Fruit fly (Drosophila melanogaster) whole organism, embryonic: ENCODE measurements around the gene Vps13D.

Experiments
- Aef1 ChIP-seq: fragments of 200-800 bp; sonication (Bioruptor generic); IDR thresholded peaks from 3 replicates; pipeline ENCODE4 v1.3.6; 2022; ENCODE audit warnings: missing biosample characterization, missing genetic modification characterization
- Asciz ChIP-seq: fragments of 200-800 bp; sonication (Bioruptor generic); optimal IDR thresholded peaks from 2 replicates; lab custom pipeline; 2017; ENCODE audit warnings: missing biosample characterization, mild to moderate bottlenecking, missing genetic modification characterization, missing genetic modification reagents
- Atf3 ChIP-seq: fragments of 200-800 bp; sonication (Bioruptor generic); optimal IDR thresholded peaks from 3 replicates; lab custom pipeline; 2016; ENCODE audit warnings: missing biosample characterization, missing genetic modification characterization
- BEAF-32 ChIP-seq: fragments of 200-800 bp; sonication (Bioruptor generic); optimal IDR thresholded peaks from 3 replicates; lab custom pipeline; 2017; ENCODE audit warnings: missing biosample characterization, missing genetic modification characterization, mild to moderate bottlenecking, moderate library complexity, missing genetic modification reagents
- Bdp1 ChIP-seq: fragments of 200-800 bp; sonication (Bioruptor generic); optimal IDR thresholded peaks from 3 replicates; lab custom pipeline; 2016; ENCODE audit warnings: missing biosample characterization, missing genetic modification characterization
- CG10267 ChIP-seq: fragments of 200-800 bp; sonication (Bioruptor generic); optimal IDR thresholded peaks from 2 replicates; lab custom pipeline; 2018; ENCODE audit warnings: missing biosample characterization, mild to moderate bottlenecking, missing genetic modification characterization, moderate library complexity
- CG10431 ChIP-seq: fragments of 200-800 bp; sonication (Bioruptor generic); optimal IDR thresholded peaks from 3 replicates; lab custom pipeline; 2018; ENCODE audit warnings: missing biosample characterization, mild to moderate bottlenecking, missing genetic modification characterization
- CG12104 ChIP-seq: fragments of 200-800 bp; sonication (Bioruptor generic); optimal IDR thresholded peaks from 3 replicates; lab custom pipeline; 2016; ENCODE audit warnings: missing biosample characterization, missing genetic modification characterization
- CG12942 ChIP-seq: fragments of 200-800 bp; sonication (Bioruptor generic); optimal IDR thresholded peaks from 3 replicates; lab custom pipeline; 2016; ENCODE audit warnings: missing biosample characterization, missing genetic modification characterization
- CG14441 ChIP-seq: fragments of 200-800 bp; sonication (Bioruptor generic); IDR thresholded peaks from 2 replicates; pipeline ENCODE4 v1.3.6; 2022; ENCODE audit warnings: missing biosample characterization, missing genetic modification characterization
- CG1647 ChIP-seq: fragments of 200-800 bp; sonication (Bioruptor generic); optimal IDR thresholded peaks from 3 replicates; lab custom pipeline; 2016; ENCODE audit warnings: missing biosample characterization, missing genetic modification characterization
- CG16813 ChIP-seq: fragments of 200-800 bp; sonication (Bioruptor generic); IDR thresholded peaks from 3 replicates; pipeline ENCODE4 v1.3.6; 2022; ENCODE audit warnings: missing biosample characterization, missing genetic modification characterization; ENCODE audit not compliant: partially characterized antibody
- CG16815 ChIP-seq: fragments of 200-800 bp; sonication (Bioruptor generic); optimal IDR thresholded peaks from 3 replicates; lab custom pipeline; 2017; ENCODE audit warnings: missing biosample characterization, mild to moderate bottlenecking, missing genetic modification characterization
- CG18476 ChIP-seq: fragments of 200-800 bp; sonication (Bioruptor generic); optimal IDR thresholded peaks from 2 replicates; lab custom pipeline; 2016; ENCODE audit warnings: missing biosample characterization, mild to moderate bottlenecking, missing genetic modification characterization
- CG31365 ChIP-seq: fragments of 200-800 bp; sonication (Bioruptor generic); optimal IDR thresholded peaks from 2 replicates; lab custom pipeline; 2018; ENCODE audit warnings: missing biosample characterization, mild to moderate bottlenecking, missing genetic modification characterization
- CG31388 ChIP-seq: fragments of 200-800 bp; sonication (Bioruptor generic); optimal IDR thresholded peaks from 2 replicates; lab custom pipeline; 2016; ENCODE audit warnings: missing biosample characterization, missing genetic modification characterization
- CG3407 ChIP-seq: fragments of 200-800 bp; sonication (Bioruptor generic); optimal IDR thresholded peaks from 2 replicates; lab custom pipeline; 2018; ENCODE audit warnings: missing biosample characterization, mild to moderate bottlenecking, missing genetic modification characterization
- CG6854 ChIP-seq: fragments of 200-800 bp; sonication (Bioruptor generic); optimal IDR thresholded peaks from 3 replicates; lab custom pipeline; 2017; ENCODE audit warnings: missing biosample characterization, mild to moderate bottlenecking, missing genetic modification characterization
- CG7556 ChIP-seq: fragments of 200-800 bp; sonication (Bioruptor generic); optimal IDR thresholded peaks from 2 replicates; lab custom pipeline; 2017; ENCODE audit warnings: missing biosample characterization, mild to moderate bottlenecking, missing genetic modification characterization
- D ChIP-seq, 2 experiments: fragments of 200-800 bp in 1 of 2; fragments of >200 bp in 1 of 2; sonication (Bioruptor generic) in 1 of 2; optimal IDR thresholded peaks; 2 replicates in 1 of 2; 3 replicates in 1 of 2; lab custom pipeline; 2017; ENCODE audit warnings: mild to moderate bottlenecking in 1 of 2, missing biosample characterization in 1 of 2, missing genetic modification characterization in 1 of 2, missing genetic modification reagents in 1 of 2
- Dad ChIP-seq: fragments of 200-800 bp; sonication (Bioruptor generic); optimal IDR thresholded peaks from 3 replicates; lab custom pipeline; 2016; ENCODE audit warnings: missing biosample characterization, missing genetic modification characterization
- Dip2 ChIP-seq: fragments of 200-800 bp; sonication (Bioruptor generic); IDR thresholded peaks from 2 replicates; pipeline ENCODE4 v1.3.6; 2022; ENCODE audit warnings: missing biosample characterization, missing genetic modification characterization
- Elba2 ChIP-seq: fragments of 200-800 bp; sonication (Bioruptor generic); optimal IDR thresholded peaks from 3 replicates; lab custom pipeline; 2016; ENCODE audit warnings: missing biosample characterization, missing genetic modification characterization
- Ets97D ChIP-seq: fragments of 200-800 bp; sonication (Bioruptor generic); optimal IDR thresholded peaks from 3 replicates; lab custom pipeline; 2016; ENCODE audit warnings: missing biosample characterization, missing genetic modification characterization
- HmgZ ChIP-seq: fragments of 200-800 bp; sonication (Bioruptor generic); optimal IDR thresholded peaks from 2 replicates; lab custom pipeline; 2018; ENCODE audit warnings: missing biosample characterization, mild to moderate bottlenecking, missing genetic modification characterization
- Hmr ChIP-seq: fragments of 200-800 bp; sonication (Bioruptor generic); optimal IDR thresholded peaks from 3 replicates; lab custom pipeline; 2017; ENCODE audit warnings: mild to moderate bottlenecking, missing biosample characterization, missing genetic modification reagents, missing genetic modification characterization
- Nf-YB ChIP-seq: fragments of 200-800 bp; sonication (Bioruptor generic); optimal IDR thresholded peaks from 3 replicates; lab custom pipeline; 2019; ENCODE audit warnings: missing biosample characterization, mild to moderate bottlenecking, missing genetic modification characterization, moderate library complexity
- Ptx1 ChIP-seq: fragments of 200-800 bp; sonication (Bioruptor generic); IDR thresholded peaks from 2 replicates; pipeline ENCODE4 v1.3.6; 2022; ENCODE audit warnings: missing biosample characterization, missing genetic modification characterization
- Sox102F ChIP-seq: fragments of 200-800 bp; sonication (Bioruptor generic); optimal IDR thresholded peaks from 2 replicates; lab custom pipeline; 2018; ENCODE audit warnings: missing biosample characterization, mild to moderate bottlenecking, missing genetic modification characterization, moderate library complexity
- ac ChIP-seq: fragments of 200-800 bp; sonication (Bioruptor generic); optimal IDR thresholded peaks from 3 replicates; lab custom pipeline; 2017; ENCODE audit warnings: missing biosample characterization, mild to moderate bottlenecking, missing genetic modification characterization
- ap ChIP-seq: fragments of 200-800 bp; sonication (Bioruptor generic); IDR thresholded peaks from 2 replicates; pipeline ENCODE4 v1.3.6; 2022; ENCODE audit warnings: missing biosample characterization, missing genetic modification characterization
- ash1 ChIP-seq: fragments of 200-800 bp; sonication (Bioruptor generic); optimal IDR thresholded peaks from 2 replicates; lab custom pipeline; 2018; ENCODE audit warnings: missing biosample characterization, mild to moderate bottlenecking, missing genetic modification characterization
- btn ChIP-seq: fragments of 200-800 bp; sonication (Bioruptor generic); optimal IDR thresholded peaks from 2 replicates; lab custom pipeline; 2016; ENCODE audit warnings: missing biosample characterization, missing genetic modification characterization
- caup ChIP-seq: fragments of 200-800 bp; sonication (Bioruptor generic); optimal IDR thresholded peaks from 3 replicates; lab custom pipeline; 2017; ENCODE audit warnings: missing biosample characterization, mild to moderate bottlenecking, missing genetic modification characterization, moderate library complexity; ENCODE audit not compliant: severe bottlenecking
- crc ChIP-seq: fragments of 200-800 bp; sonication (Bioruptor generic); optimal IDR thresholded peaks from 2 replicates; lab custom pipeline; 2016; ENCODE audit warnings: missing biosample characterization, missing genetic modification characterization
- croc ChIP-seq: fragments of 200-800 bp; sonication (Bioruptor generic); conservative IDR thresholded peaks from 3 replicates; pipeline ENCODE4 v1.3.6; 2022; ENCODE audit warnings: missing biosample characterization, missing genetic modification characterization
- exex ChIP-seq: fragments of 200-800 bp; sonication (Bioruptor generic); optimal IDR thresholded peaks from 4 replicates; lab custom pipeline; 2018; ENCODE audit warnings: missing biosample characterization, mild to moderate bottlenecking, missing genetic modification characterization, moderate library complexity
- ftz-f1 ChIP-seq: fragments of 200-800 bp; sonication (Bioruptor generic); optimal IDR thresholded peaks from 2 replicates; lab custom pipeline; 2016; ENCODE audit warnings: missing biosample characterization, missing genetic modification characterization
- gsb-n ChIP-seq: fragments of 200-800 bp; sonication (Bioruptor generic); optimal IDR thresholded peaks from 3 replicates; lab custom pipeline; 2018; ENCODE audit warnings: missing biosample characterization, mild to moderate bottlenecking, missing genetic modification characterization
- kah ChIP-seq: fragments of 200-800 bp; sonication (Bioruptor generic); optimal IDR thresholded peaks from 2 replicates; lab custom pipeline; 2018; ENCODE audit warnings: missing biosample characterization, mild to moderate bottlenecking, missing genetic modification characterization
- klu ChIP-seq: fragments of 200-800 bp; sonication (Bioruptor generic); IDR thresholded peaks from 2 replicates; pipeline ENCODE4 v1.3.6; 2022; ENCODE audit warnings: missing biosample characterization, missing genetic modification characterization
- knrl ChIP-seq: fragments of 200-800 bp; sonication (Bioruptor generic); IDR thresholded peaks from 3 replicates; pipeline ENCODE4 v1.3.6; 2022; ENCODE audit warnings: missing biosample characterization, missing genetic modification characterization; ENCODE audit not compliant: partially characterized antibody
- lilli ChIP-seq: fragments of 200-800 bp; sonication (Bioruptor generic); optimal IDR thresholded peaks from 3 replicates; lab custom pipeline; 2016; ENCODE audit warnings: missing biosample characterization, missing genetic modification characterization
- oc ChIP-seq: fragments of 200-800 bp; sonication (Bioruptor generic); optimal IDR thresholded peaks from 2 replicates; lab custom pipeline; 2018; ENCODE audit warnings: missing biosample characterization, mild to moderate bottlenecking, missing genetic modification characterization, moderate library complexity
- repo ChIP-seq: fragments of 200-800 bp; sonication (Bioruptor generic); optimal IDR thresholded peaks from 2 replicates; lab custom pipeline; 2016; ENCODE audit warnings: missing biosample characterization, missing genetic modification characterization
- sc ChIP-seq, 3 experiments: fragments of >200 bp in 2 of 3; fragments of 200-800 bp in 1 of 3; sonication (Bioruptor generic) in 1 of 3; optimal IDR thresholded peaks; 2 replicates in 2 of 3; 3 replicates in 1 of 3; lab custom pipeline; 2017; ENCODE audit warnings: mild to moderate bottlenecking in 1 of 3, missing biosample characterization in 1 of 3, missing genetic modification characterization in 1 of 3, missing genetic modification reagents in 1 of 3
- sens ChIP-seq: fragments of 200-800 bp; sonication (Bioruptor generic); peaks from one replicate; lab custom pipeline; 2016; ENCODE audit warnings: missing biosample characterization, missing genetic modification characterization
- sna ChIP-seq: fragments of 200-800 bp; sonication (Bioruptor generic); IDR thresholded peaks from 2 replicates; pipeline ENCODE4 v1.3.6; 2022; ENCODE audit warnings: missing biosample characterization, missing genetic modification characterization; ENCODE audit not compliant: partially characterized antibody
- sob ChIP-seq: fragments of 200-800 bp; sonication (Bioruptor generic); IDR thresholded peaks from 2 replicates; pipeline ENCODE4 v1.3.6; 2022; ENCODE audit warnings: missing biosample characterization, missing genetic modification characterization
- usp ChIP-seq: fragments of >200 bp; optimal IDR thresholded peaks from 2 replicates; lab custom pipeline; 2017; ENCODE audit warnings: missing biosample characterization, missing genetic modification characterization

Vps13D gene

dm6 chr3L:12813907-12814306, 59.1 kb downstream of the Vps13D start, which contains the start of the genes Sf3a2 and CG42588 (continued):
- TF ChIP-seq sob (GFP tag; lab: Robert Waterston, UW) (peak; percentile 69; the same call in 1 of the 2 replicates), Nf-YB (peak; percentile 2), ap (GFP tag; lab: Robert Waterston, UW) (peak; percentile 30; the same call in 1 of the 2 replicates), CG12104 (GFP tag; lab: Kevin White, UChicago) (no peak), CG16815 (GFP tag; lab: Kevin White, UChicago) (peak; percentile 44), Hmr (GFP tag; lab: Kevin White, UChicago) (no peak), caup (GFP tag; lab: Kevin White, UChicago) (no peak), sna (GFP tag; lab: Robert Waterston, UW) (peak; percentile 83), ash1 (GFP tag; lab: Kevin White, UChicago) (no peak), Asciz (GFP tag; lab: Kevin White, UChicago) (no peak), Ptx1 (GFP tag; lab: Robert Waterston, UW) (peak; percentile 85), oc (tag; lab: Kevin White, UChicago) (no peak), usp (GFP tag; lab: Kevin White, UChicago) (no peak), crc (GFP tag; lab: Kevin White, UChicago) (no peak), D (optimal IDR thresholded peaks at IDR 0.05; lab: Kevin White, UChicago) (no peak), D (GFP tag; optimal IDR thresholded peaks at IDR 0.05; lab: Kevin White, UChicago) (no peak), kah (GFP tag; lab: Kevin White, UChicago) (no peak), Sox102F (GFP tag; lab: Kevin White, UChicago) (no peak), Atf3 (GFP tag; lab: Kevin White, UChicago) (no peak), CG12942 (peak; percentile 57), CG16813 (GFP tag; lab: Robert Waterston, UW) (peak; percentile 83), CG1647 (GFP tag; lab: Kevin White, UChicago) (no peak), exex (tag; lab: Kevin White, UChicago) (no peak), btn (no peak), Dad (peak; percentile 45), CG31388 (GFP tag; lab: Kevin White, UChicago) (peak; percentile 26), sc (optimal IDR thresholded peaks at IDR 0.05; lab: Kevin White, UChicago) (no peak), sc (GFP tag; optimal IDR thresholded peaks at IDR 0.05; lab: Kevin White, UChicago) (no peak), CG14441 (GFP tag; lab: Robert Waterston, UW) (peak; percentile 57), CG3407 (GFP tag; lab: Kevin White, UChicago) (no peak), Ets97D (GFP tag; lab: Kevin White, UChicago) (peak; percentile 57), klu (GFP tag; lab: Robert Waterston, UW) (peak; percentile 60), CG10431 (GFP tag; lab: Kevin White, UChicago) (no peak), Dip2 (GFP tag; lab: Robert Waterston, UW) (no peak), croc (GFP tag; lab: Robert Waterston, UW) (no peak), Elba2 (GFP tag; lab: Kevin White, UChicago) (peak; percentile 9), ftz-f1 (GFP tag; lab: Kevin White, UChicago) (peak; percentile 10), knrl (peak; percentile 86), sens (GFP tag; lab: Kevin White, UChicago) (peak; percentile 93), CG7556 (GFP tag; lab: Kevin White, UChicago) (no peak), HmgZ (tag; lab: Kevin White, UChicago) (peak; percentile 78), CG18476 (GFP tag; lab: Kevin White, UChicago) (peak; percentile 39), CG6854 (GFP tag; lab: Kevin White, UChicago) (no peak), lilli (peak; percentile 80), BEAF-32 (peak; percentile 87), repo (GFP tag; lab: Kevin White, UChicago) (no peak), gsb-n (tag; lab: Kevin White, UChicago) (no peak), CG10267 (tag; lab: Kevin White, UChicago) (peak; percentile 78), Bdp1 (GFP tag; lab: Kevin White, UChicago) (peak; percentile 47), Aef1 (GFP tag; lab: Robert Waterston, UW) (peak; percentile 84; the same call in 2 of the 3 replicates), ac (GFP tag; lab: Kevin White, UChicago) (no peak), CG31365 (tag; lab: Kevin White, UChicago) (no peak)
